Fruit fly (Drosophila melanogaster) S2 (cell line): Measurements from ENCODE around the gene CG10337.

Source experiments
- CG8478 ChIP-seq: fragments of >200 bp; optimal IDR thresholded peaks from 2 replicates; lab custom pipeline; 2018
- CTCF ChIP-seq, 2 experiments: fragments of >200 bp; optimal IDR thresholded peaks; 2 replicates each; lab custom pipeline; 2018

DNA sequence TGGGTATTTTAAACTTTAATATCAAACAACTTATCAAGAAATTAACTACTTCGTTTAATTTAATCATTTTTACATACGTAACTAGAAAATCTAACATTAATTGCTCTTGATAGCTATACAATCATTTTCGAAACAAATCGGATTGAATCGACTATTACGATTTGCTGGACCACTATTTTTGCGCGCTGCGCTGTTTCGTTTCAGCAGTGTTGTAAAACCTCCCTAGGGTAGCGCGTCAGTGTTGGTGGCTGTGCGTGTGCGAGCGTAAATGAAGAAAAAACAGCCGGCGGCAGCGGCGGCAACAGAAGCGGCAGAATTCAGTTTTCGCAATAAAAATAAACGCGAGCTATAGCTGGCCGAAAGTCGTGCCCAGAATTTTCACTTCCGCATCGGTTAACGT lies 13.5 kb downstream of the CG10337 start, which contains the start of gene CG33116:
- TF ChIP-seq CTCF (optimal IDR thresholded peaks at IDR 0.05; lab: Kevin White, UChicago) (no peak), CG8478 (no peak)
